Worm (Caenorhabditis elegans): ENCODE measurements around the gene T03G6.7.

ce11 chrX:2640556-2640955, 46.7 kb downstream of the T03G6.7 start:
- no peak for TF ChIP-seq pqm-1 (tag; optimal IDR thresholded peaks at IDR 0.05)
- TF ChIP-seq snpc-4 (tag; optimal IDR thresholded peaks at IDR 0.05) = no peak
- no peak for TF ChIP-seq elt-3 (tag; optimal IDR thresholded peaks at IDR 0.05)
- no peak for TF ChIP-seq jun-1 (tag; optimal IDR thresholded peaks at IDR 0.05)
- TF ChIP-seq aly-2 (tag; optimal IDR thresholded peaks at IDR 0.05) = no peak

Measured in whole organism, L1 larva.